Worm (Caenorhabditis elegans) whole organism, L4 larva: ENCODE results near the gene rpt-4.

ENCODE experiments used
- D1046.2 ChIP-seq: fragments of 200-800 bp; sonication (Bioruptor generic); IDR thresholded peaks from 2 replicates; pipeline ENCODE4 v1.3.6; 2022; ENCODE audit warnings: missing genetic modification characterization, missing compliant biosample characterization
- F10B5.3 ChIP-seq: sonication (generic microtip); optimal IDR thresholded peaks from 2 replicates; lab custom pipeline; 2016; ENCODE audit warnings: mild to moderate bottlenecking, missing genetic modification characterization, missing compliant biosample characterization
- F37D6.2 ChIP-seq: sonication (generic microtip); optimal IDR thresholded peaks from 2 replicates; lab custom pipeline; 2016; ENCODE audit warnings: mild to moderate bottlenecking, missing genetic modification characterization, missing compliant biosample characterization
- F44E2.7 ChIP-seq: fragments of 200-800 bp; sonication (Bioruptor generic); IDR thresholded peaks from 2 replicates; pipeline ENCODE4 v2.1.2; 2022; ENCODE audit warnings: missing genetic modification characterization, missing compliant biosample characterization
- F49E8.2 ChIP-seq: sonication (generic microtip); optimal IDR thresholded peaks from 2 replicates; lab custom pipeline; 2016; ENCODE audit warnings: missing compliant biosample characterization, mild to moderate bottlenecking, missing genetic modification characterization, borderline replicate concordance
- R02D3.7 ChIP-seq: fragments of 150-350 bp; sonication (generic microtip); optimal IDR thresholded peaks from 3 replicates; lab custom pipeline; 2014; ENCODE audit warnings: missing biosample characterization, missing genetic modification characterization
- T20F7.1 ChIP-seq: fragments of 200-800 bp; sonication (Bioruptor generic); optimal IDR thresholded peaks from 2 replicates; lab custom pipeline; 2018; ENCODE audit warnings: mild to moderate bottlenecking, missing genetic modification characterization, missing compliant biosample characterization
- T26A8.4 ChIP-seq: fragments of 200-800 bp; sonication (Bioruptor generic); IDR thresholded peaks from 2 replicates; pipeline ENCODE4 v1.3.6; 2022; ENCODE audit warnings: missing genetic modification characterization, missing compliant biosample characterization
- Y105C5A.15 ChIP-seq: fragments of 200-800 bp; sonication (Bioruptor generic); IDR thresholded peaks from 2 replicates; pipeline ENCODE4 v1.3.6; 2022; ENCODE audit warnings: missing genetic modification characterization, missing compliant biosample characterization
- Y5F2A.4 ChIP-seq: fragments of 200-800 bp; sonication (Bioruptor generic); optimal IDR thresholded peaks from 2 replicates; lab custom pipeline; 2018; ENCODE audit warnings: mild to moderate bottlenecking, missing genetic modification characterization, missing compliant biosample characterization
- Y75B8A.6 ChIP-seq: fragments of 200-800 bp; sonication (Bioruptor generic); IDR thresholded peaks from 2 replicates; pipeline ENCODE4 v1.3.6; 2022; ENCODE audit warnings: missing genetic modification reagents, missing genetic modification characterization, missing compliant biosample characterization
- ama-1 ChIP-seq: fragments of 150-350 bp; optimal IDR thresholded peaks from 2 replicates; lab custom pipeline; 2014; ENCODE audit warnings: inconsistent platforms, mixed read lengths
- arid-1 ChIP-seq: fragments of 200-800 bp; sonication (Bioruptor generic); conservative IDR thresholded peaks from 2 replicates; pipeline ENCODE4 v1.3.6; 2022; ENCODE audit warnings: missing genetic modification reagents, missing genetic modification characterization, missing compliant biosample characterization
- attf-4 ChIP-seq: sonication (generic microtip); optimal IDR thresholded peaks from 3 replicates; lab custom pipeline; 2017; ENCODE audit warnings: missing biosample characterization, missing genetic modification characterization
- ceh-28 ChIP-seq: fragments of 150-350 bp; optimal IDR thresholded peaks from 2 replicates; lab custom pipeline; 2014; ENCODE audit warnings: missing biosample characterization, missing genetic modification reagents, missing genetic modification characterization
- ceh-32 ChIP-seq: sonication (generic microtip); optimal IDR thresholded peaks from 2 replicates; lab custom pipeline; 2016; ENCODE audit warnings: mild to moderate bottlenecking, missing genetic modification characterization, missing compliant biosample characterization; ENCODE audit not compliant: poor library complexity
- cey-2 ChIP-seq: sonication (generic microtip); optimal IDR thresholded peaks from 3 replicates; lab custom pipeline; 2017; ENCODE audit warnings: missing genetic modification characterization, mild to moderate bottlenecking, missing compliant biosample characterization, antibody characterized with exemption, borderline replicate concordance; ENCODE audit not compliant: insufficient read depth
- ctbp-1 ChIP-seq: fragments of 200-800 bp; sonication (Bioruptor generic); IDR thresholded peaks from 2 replicates; pipeline ENCODE4 v1.3.6; 2022; ENCODE audit warnings: missing genetic modification reagents, missing genetic modification characterization, missing compliant biosample characterization
- daf-8 ChIP-seq: fragments of 200-800 bp; sonication (Bioruptor generic); IDR thresholded peaks from 2 replicates; pipeline ENCODE4 v1.3.6; 2022; ENCODE audit warnings: missing genetic modification characterization, missing compliant biosample characterization
- dmd-8 ChIP-seq: fragments of 200-800 bp; sonication (Bioruptor generic); IDR thresholded peaks from 2 replicates; pipeline ENCODE4 v1.3.6; 2022; ENCODE audit warnings: missing genetic modification characterization, missing compliant biosample characterization
- dve-1 ChIP-seq: sonication (generic microtip); optimal IDR thresholded peaks from 2 replicates; lab custom pipeline; 2017; ENCODE audit warnings: antibody characterized with exemption, mild to moderate bottlenecking, missing genetic modification characterization, missing compliant biosample characterization; ENCODE audit not compliant: insufficient read depth
- egl-27 ChIP-seq: sonication (generic microtip); optimal IDR thresholded peaks from 3 replicates; lab custom pipeline; 2017; ENCODE audit warnings: missing biosample characterization, missing genetic modification reagents, missing genetic modification characterization
- gei-8 ChIP-seq: fragments of 200-800 bp; sonication (Bioruptor generic); optimal IDR thresholded peaks from 2 replicates; lab custom pipeline; 2018; ENCODE audit warnings: mild to moderate bottlenecking, missing genetic modification characterization, missing compliant biosample characterization
- hif-1 ChIP-seq, 2 experiments: sonication (generic microtip); optimal IDR thresholded peaks; 2 replicates each; lab custom pipeline; 2016 to 2017; ENCODE audit warnings: missing compliant biosample characterization in 2 of 2, missing genetic modification characterization in 2 of 2, missing genetic modification reagents in 2 of 2, missing genotype in 2 of 2, mild to moderate bottlenecking in 1 of 2
- hlh-30 ChIP-seq: sonication (generic microtip); optimal IDR thresholded peaks from 2 replicates; lab custom pipeline; 2017; ENCODE audit warnings: antibody characterized with exemption, mild to moderate bottlenecking, missing genetic modification characterization, missing compliant biosample characterization; ENCODE audit not compliant: insufficient read depth
- hmg-1.1 ChIP-seq: fragments of 200-800 bp; sonication (Bioruptor generic); IDR thresholded peaks from 2 replicates; pipeline ENCODE4 v1.3.6; 2022; ENCODE audit warnings: missing genetic modification reagents, missing genetic modification characterization, missing compliant biosample characterization
- lin-13 ChIP-seq: fragments of 150-350 bp; optimal IDR thresholded peaks from 2 replicates; lab custom pipeline; 2014; ENCODE audit warnings: missing biosample characterization, missing genetic modification reagents, missing genetic modification characterization
- lin-15B ChIP-seq: fragments of 150-350 bp; sonication (generic microtip); optimal IDR thresholded peaks from 3 replicates; lab custom pipeline; 2014; ENCODE audit warnings: missing biosample characterization, missing genetic modification characterization
- lin-38 ChIP-seq: fragments of 200-800 bp; sonication (Bioruptor generic); IDR thresholded peaks from 2 replicates; pipeline ENCODE4 v1.3.6; 2022; ENCODE audit warnings: missing genetic modification reagents, missing genetic modification characterization, missing compliant biosample characterization
- lir-3 ChIP-seq: sonication (generic microtip); optimal IDR thresholded peaks from 2 replicates; lab custom pipeline; 2016; ENCODE audit warnings: mild to moderate bottlenecking, missing genetic modification characterization, missing compliant biosample characterization
- madf-9 ChIP-seq: fragments of 200-800 bp; sonication (Bioruptor generic); conservative IDR thresholded peaks from 2 replicates; pipeline ENCODE4 v1.3.6; 2022; ENCODE audit warnings: missing genetic modification reagents, missing genetic modification characterization, missing compliant biosample characterization
- mdt-29 ChIP-seq: fragments of 200-800 bp; sonication (Bioruptor generic); IDR thresholded peaks from 2 replicates; pipeline ENCODE4 v1.3.6; 2022; ENCODE audit warnings: missing genetic modification reagents, missing genetic modification characterization, missing compliant biosample characterization
- mxl-3 ChIP-seq: fragments of 200-800 bp; sonication (Bioruptor generic); optimal IDR thresholded peaks from 2 replicates; lab custom pipeline; 2018; ENCODE audit warnings: mild to moderate bottlenecking, missing genetic modification characterization, missing compliant biosample characterization
- nhr-25 ChIP-seq: sonication (generic microtip); optimal IDR thresholded peaks from 2 replicates; lab custom pipeline; 2017; ENCODE audit warnings: missing genetic modification characterization, mild to moderate bottlenecking, missing compliant biosample characterization, antibody characterized with exemption, moderate library complexity, borderline replicate concordance; ENCODE audit not compliant: insufficient read depth
- nhr-42 ChIP-seq: fragments of 200-800 bp; sonication (Bioruptor generic); IDR thresholded peaks from 2 replicates; pipeline ENCODE4 v1.3.6; 2022; ENCODE audit warnings: missing genetic modification characterization, missing compliant biosample characterization
- nhr-48 ChIP-seq: sonication (generic microtip); optimal IDR thresholded peaks from 2 replicates; lab custom pipeline; 2016; ENCODE audit warnings: mild to moderate bottlenecking, missing genetic modification characterization, missing compliant biosample characterization
- nhr-6 ChIP-seq: fragments of 150-350 bp; optimal IDR thresholded peaks from 2 replicates; lab custom pipeline; 2014; ENCODE audit warnings: missing biosample characterization, missing genetic modification characterization
- nhr-77 ChIP-seq: fragments of 150-350 bp; optimal IDR thresholded peaks from 2 replicates; lab custom pipeline; 2014; ENCODE audit warnings: missing biosample characterization, missing genetic modification characterization
- pha-4 ChIP-seq, 2 experiments: fragments of 150-350 bp in 1 of 2; fragments of 200-800 bp in 1 of 2; sonication (Bioruptor generic) in 1 of 2; IDR thresholded peaks in 1 of 2; optimal IDR thresholded peaks in 1 of 2; 2 replicates each; pipeline versions ENCODE4 v1.3.6 to Lab custom; 2014 to 2022; ENCODE audit warnings: missing genetic modification characterization in 2 of 2, missing genetic modification reagents in 2 of 2, missing biosample characterization in 1 of 2, missing compliant biosample characterization in 1 of 2
- rbr-2 ChIP-seq: sonication (generic microtip); optimal IDR thresholded peaks from 2 replicates; lab custom pipeline; 2016; ENCODE audit warnings: missing genotype, missing genetic modification characterization, missing compliant biosample characterization
- set-16 ChIP-seq: fragments of 200-800 bp; sonication (Bioruptor generic); IDR thresholded peaks from 2 replicates; pipeline ENCODE4 v1.3.6; 2022; ENCODE audit warnings: missing genetic modification reagents, missing genetic modification characterization, missing compliant biosample characterization
- skn-1 ChIP-seq: fragments of 150-350 bp; optimal IDR thresholded peaks from 2 replicates; lab custom pipeline; 2014; ENCODE audit warnings: missing biosample characterization, missing genetic modification characterization
- snpc-4 ChIP-seq: fragments of 150-350 bp; optimal IDR thresholded peaks from 2 replicates; lab custom pipeline; 2014; ENCODE audit warnings: missing biosample characterization, missing genetic modification characterization
- tag-97 ChIP-seq: fragments of 200-800 bp; sonication (Bioruptor generic); IDR thresholded peaks from 2 replicates; pipeline ENCODE4 v1.3.6; 2022; ENCODE audit warnings: missing genetic modification characterization, missing compliant biosample characterization
- tra-1 ChIP-seq: fragments of 200-800 bp; sonication (Bioruptor generic); IDR thresholded peaks from 2 replicates; pipeline ENCODE4 v1.3.6; 2022; ENCODE audit warnings: missing genetic modification reagents, missing genetic modification characterization, missing compliant biosample characterization
- unc-130 ChIP-seq: sonication (generic microtip); optimal IDR thresholded peaks from 2 replicates; lab custom pipeline; 2016; ENCODE audit warnings: missing genetic modification reagents, missing genetic modification characterization, missing compliant biosample characterization
- zfp-2 ChIP-seq: sonication (generic microtip); optimal IDR thresholded peaks from 2 replicates; lab custom pipeline; 2016; ENCODE audit warnings: mild to moderate bottlenecking, missing genetic modification characterization, missing compliant biosample characterization
- zip-11 ChIP-seq: fragments of 200-800 bp; sonication (Bioruptor generic); IDR thresholded peaks from 2 replicates; pipeline ENCODE4 v1.3.6; 2022; ENCODE audit warnings: missing genetic modification characterization, missing compliant biosample characterization
- zip-2 ChIP-seq: fragments of 150-350 bp; optimal IDR thresholded peaks from 2 replicates; lab custom pipeline; 2014; ENCODE audit warnings: missing biosample characterization, missing genetic modification characterization
- ztf-7 ChIP-seq: fragments of 150-350 bp; optimal IDR thresholded peaks from 2 replicates; lab custom pipeline; 2014; ENCODE audit warnings: missing biosample characterization, missing genetic modification characterization

The rpt-4 gene

ce11 chrII:18787-19186 is 27.2 kb downstream of the rpt-4 start (continued):
- no peak for TF ChIP-seq skn-1 (tag; lab: Kevin White, UChicago)
- peak; percentile 98 for TF ChIP-seq hlh-30 (tag; lab: Kevin White, UChicago)
- TF ChIP-seq hmg-1.1 = peak; percentile 83
- TF ChIP-seq F44E2.7 (GFP tag; lab: Robert Waterston, UW) = no peak
- TF ChIP-seq madf-9 (GFP tag; lab: Robert Waterston, UW) = peak; percentile 64; the same call in 1 of the 2 replicates
- TF ChIP-seq unc-130 (GFP tag; lab: Kevin White, UChicago) = no peak
- 0 out of 2 replicates have a peak, but pooled peaks have one; percentile 50 for TF ChIP-seq Y75B8A.6 (GFP tag; lab: Robert Waterston, UW)
- TF ChIP-seq lin-15B (tag; lab: Kevin White, UChicago) = no peak
- TF ChIP-seq F37D6.2 = peak; percentile 53
- TF ChIP-seq gei-8 = no peak
- no peak for TF ChIP-seq attf-4
- TF ChIP-seq cey-2 (tag; lab: Kevin White, UChicago) = no peak
- no peak for TF ChIP-seq zip-11 (GFP tag; lab: Robert Waterston, UW)
- no peak for TF ChIP-seq D1046.2 (GFP tag; lab: Robert Waterston, UW)
- TF ChIP-seq T20F7.1 (GFP tag; lab: Kevin White, UChicago) = peak; percentile 65
- peak; percentile 75 for TF ChIP-seq nhr-48 (tag; lab: Kevin White, UChicago)
- TF ChIP-seq rbr-2 (tag; lab: Kevin White, UChicago) = peak; percentile 86
- no peak for TF ChIP-seq zip-2
- peak; percentile 36; the same call in 1 of the 2 replicates for TF ChIP-seq arid-1 (GFP tag; lab: Robert Waterston, UW)
- TF ChIP-seq ctbp-1 (GFP tag; lab: Robert Waterston, UW) = peak; percentile 69
- TF ChIP-seq lin-13 (GFP tag; lab: Kevin White, UChicago) = peak; percentile 45
- TF ChIP-seq tra-1 (GFP tag; lab: Robert Waterston, UW) = 0 out of 2 replicates have a peak, but pooled peaks have one; percentile 52
- TF ChIP-seq snpc-4 (tag; lab: Kevin White, UChicago) = no peak
- TF ChIP-seq egl-27 (tag; lab: Kevin White, UChicago) = no peak
- no peak for TF ChIP-seq daf-8
- peak; percentile 60 for TF ChIP-seq ztf-7 (tag; lab: Kevin White, UChicago)
- peak; percentile 81 for TF ChIP-seq nhr-25 (tag; lab: Kevin White, UChicago)
- no peak for TF ChIP-seq nhr-42 (GFP tag; lab: Robert Waterston, UW)
- TF ChIP-seq R02D3.7 = no peak
- TF ChIP-seq ceh-32 (tag; lab: Kevin White, UChicago) = no peak
- no peak for TF ChIP-seq tag-97
- TF ChIP-seq T26A8.4 (GFP tag; lab: Robert Waterston, UW) = peak; percentile 68; the same call in 1 of the 2 replicates
- TF ChIP-seq hif-1 (tag; optimal IDR thresholded peaks at IDR 0.05; lab: Kevin White, UChicago) = peak; percentile 43 to 97
- TF ChIP-seq lir-3 (tag; lab: Kevin White, UChicago) = no peak
- no peak for TF ChIP-seq Y105C5A.15 (GFP tag; lab: Robert Waterston, UW)
- TF ChIP-seq lin-38 (GFP tag; lab: Robert Waterston, UW) = no peak
- TF ChIP-seq pha-4 (GFP tag; IDR thresholded peaks at IDR 0.05; lab: Robert Waterston, UW) = no peak
- no peak for TF ChIP-seq pha-4 (tag; optimal IDR thresholded peaks at IDR 0.05; lab: Kevin White, UChicago)
- TF ChIP-seq mxl-3 (GFP tag; lab: Kevin White, UChicago) = peak; percentile 99
- no peak for TF ChIP-seq Y5F2A.4 (GFP tag; lab: Kevin White, UChicago)
- peak; percentile 80 for TF ChIP-seq dve-1 (tag; lab: Kevin White, UChicago)
- no peak; the same call in 1 of the 2 replicates for TF ChIP-seq set-16
- TF ChIP-seq F49E8.2 (tag; lab: Kevin White, UChicago) = no peak
- no peak for TF ChIP-seq mdt-29
- no peak for TF ChIP-seq nhr-77
- TF ChIP-seq ama-1 (lab: Kevin White, UChicago) = no peak
- TF ChIP-seq F10B5.3 (tag; lab: Kevin White, UChicago) = no peak
- TF ChIP-seq zfp-2 = no peak
- no peak for TF ChIP-seq ceh-28
- TF ChIP-seq nhr-6 (tag; lab: Kevin White, UChicago) = peak; percentile 48
- 0 out of 2 replicates have a peak, but pooled peaks have one; percentile 18 for TF ChIP-seq dmd-8
